Worm (Caenorhabditis elegans) whole organism, late embryonic: ENCODE data around the gene clec-26.

ENCODE experiments used
- C08G9.2 ChIP-seq: sonication (generic microtip); optimal IDR thresholded peaks from 2 replicates; lab custom pipeline; 2016; ENCODE audit warnings: mild to moderate bottlenecking, missing genetic modification characterization, moderate library complexity, missing compliant biosample characterization
- K02D7.2 ChIP-seq: sonication (generic microtip); optimal IDR thresholded peaks from 2 replicates; lab custom pipeline; 2017; ENCODE audit warnings: mild to moderate bottlenecking, missing genetic modification characterization, missing compliant biosample characterization
- T23F11.4 ChIP-seq: fragments of 200-800 bp; sonication (Bioruptor generic); optimal IDR thresholded peaks from 2 replicates; lab custom pipeline; 2018; ENCODE audit warnings: mild to moderate bottlenecking, missing genetic modification characterization, missing compliant biosample characterization
- Y22D7AL.16 ChIP-seq: sonication (generic microtip); optimal IDR thresholded peaks from 2 replicates; lab custom pipeline; 2016; ENCODE audit warnings: missing genetic modification characterization, missing compliant biosample characterization
- ama-1 ChIP-seq: fragments of 150-350 bp; optimal IDR thresholded peaks from 2 replicates; lab custom pipeline; 2014
- ceh-14 ChIP-seq: sonication (generic microtip); optimal IDR thresholded peaks from 2 replicates; lab custom pipeline; 2016; ENCODE audit warnings: missing genotype, missing genetic modification characterization, missing compliant biosample characterization
- ceh-19 ChIP-seq: fragments of 200-800 bp; sonication (Bioruptor generic); optimal IDR thresholded peaks from 2 replicates; lab custom pipeline; 2018; ENCODE audit warnings: mild to moderate bottlenecking, missing genetic modification characterization, missing compliant biosample characterization
- ceh-22 ChIP-seq: sonication (generic microtip); optimal IDR thresholded peaks from 2 replicates; lab custom pipeline; 2017; ENCODE audit warnings: missing biosample characterization, missing genetic modification characterization
- ceh-30 ChIP-seq: fragments of 150-350 bp; optimal IDR thresholded peaks from 2 replicates; lab custom pipeline; 2014; ENCODE audit warnings: missing biosample characterization, missing genetic modification characterization
- ceh-31 ChIP-seq: sonication (generic microtip); optimal IDR thresholded peaks from 2 replicates; lab custom pipeline; 2016; ENCODE audit warnings: missing genetic modification characterization, missing compliant biosample characterization
- ceh-9 ChIP-seq: sonication (generic microtip); optimal IDR thresholded peaks from 2 replicates; lab custom pipeline; 2016; ENCODE audit warnings: mild to moderate bottlenecking, missing genetic modification characterization, inconsistent platforms, missing compliant biosample characterization
- che-1 ChIP-seq: sonication (generic microtip); optimal IDR thresholded peaks from 2 replicates; lab custom pipeline; 2016; ENCODE audit warnings: mild to moderate bottlenecking, missing genetic modification characterization, missing compliant biosample characterization
- dve-1 ChIP-seq: sonication (generic microtip); optimal IDR thresholded peaks from 2 replicates; lab custom pipeline; 2017; ENCODE audit warnings: antibody characterized with exemption, mild to moderate bottlenecking, missing genetic modification characterization, missing compliant biosample characterization
- elt-2 ChIP-seq: sonication (generic microtip); optimal IDR thresholded peaks from 2 replicates; lab custom pipeline; 2016; ENCODE audit warnings: missing genetic modification reagents, missing genetic modification characterization, missing compliant biosample characterization
- ets-4 ChIP-seq: sonication (generic microtip); optimal IDR thresholded peaks from 2 replicates; lab custom pipeline; 2016; ENCODE audit warnings: missing genetic modification characterization, missing compliant biosample characterization
- eyg-1 ChIP-seq: sonication (generic microtip); optimal IDR thresholded peaks from 2 replicates; lab custom pipeline; 2016; ENCODE audit warnings: missing genotype, missing genetic modification characterization, missing compliant biosample characterization
- fax-1 ChIP-seq: sonication (generic microtip); optimal IDR thresholded peaks from 2 replicates; lab custom pipeline; 2016; ENCODE audit warnings: missing genotype, missing genetic modification characterization, missing compliant biosample characterization
- fkh-10 ChIP-seq: fragments of 150-350 bp; optimal IDR thresholded peaks from 2 replicates; lab custom pipeline; 2014; ENCODE audit warnings: missing biosample characterization, missing genetic modification reagents, missing genetic modification characterization
- gmeb-2 ChIP-seq: sonication (generic microtip); optimal IDR thresholded peaks from 2 replicates; lab custom pipeline; 2016; ENCODE audit warnings: missing genetic modification characterization, inconsistent platforms, missing compliant biosample characterization
- hlh-13 ChIP-seq: fragments of 200-800 bp; sonication (Bioruptor generic); optimal IDR thresholded peaks from 2 replicates; lab custom pipeline; 2018; ENCODE audit warnings: mild to moderate bottlenecking, missing genetic modification characterization, missing compliant biosample characterization
- hlh-15 ChIP-seq: sonication (generic microtip); optimal IDR thresholded peaks from 2 replicates; lab custom pipeline; 2016; ENCODE audit warnings: missing genetic modification characterization, missing compliant biosample characterization
- hlh-30 ChIP-seq: sonication (generic microtip); optimal IDR thresholded peaks from 2 replicates; lab custom pipeline; 2017; ENCODE audit warnings: antibody characterized with exemption, missing genetic modification characterization, missing compliant biosample characterization; ENCODE audit not compliant: insufficient read depth
- hlh-6 ChIP-seq: sonication (generic microtip); optimal IDR thresholded peaks from 2 replicates; lab custom pipeline; 2016; ENCODE audit warnings: missing genotype, missing genetic modification characterization, missing compliant biosample characterization
- hlh-8 ChIP-seq: sonication (generic microtip); optimal IDR thresholded peaks from 2 replicates; lab custom pipeline; 2016; ENCODE audit warnings: missing genotype, missing genetic modification characterization, missing compliant biosample characterization
- lin-11 ChIP-seq: fragments of 200-800 bp; sonication (Bioruptor generic); optimal IDR thresholded peaks from 2 replicates; lab custom pipeline; 2018; ENCODE audit warnings: mild to moderate bottlenecking, missing genetic modification characterization, missing compliant biosample characterization
- madf-2 ChIP-seq: sonication (generic microtip); optimal IDR thresholded peaks from 2 replicates; lab custom pipeline; 2017; ENCODE audit warnings: missing genetic modification characterization, missing compliant biosample characterization
- mec-3 ChIP-seq: sonication (generic microtip); optimal IDR thresholded peaks from 2 replicates; lab custom pipeline; 2016; ENCODE audit warnings: borderline replicate concordance, missing genetic modification characterization, missing compliant biosample characterization
- nhr-232 ChIP-seq: sonication (generic microtip); optimal IDR thresholded peaks from 2 replicates; lab custom pipeline; 2016; ENCODE audit warnings: missing genetic modification characterization, missing compliant biosample characterization
- npax-4 ChIP-seq: sonication (generic microtip); optimal IDR thresholded peaks from 2 replicates; lab custom pipeline; 2016; ENCODE audit warnings: missing genetic modification characterization, missing compliant biosample characterization
- odd-2 ChIP-seq: sonication (generic microtip); optimal IDR thresholded peaks from 2 replicates; lab custom pipeline; 2017; ENCODE audit warnings: antibody characterized with exemption, mild to moderate bottlenecking, missing genetic modification characterization, missing compliant biosample characterization
- pag-3 ChIP-seq: sonication (generic microtip); optimal IDR thresholded peaks from 2 replicates; lab custom pipeline; 2016; ENCODE audit warnings: missing compliant biosample characterization, missing genetic modification characterization, borderline replicate concordance
- pha-2 ChIP-seq: sonication (generic microtip); optimal IDR thresholded peaks from 2 replicates; lab custom pipeline; 2017; ENCODE audit warnings: mild to moderate bottlenecking, missing genetic modification characterization, missing compliant biosample characterization
- pqm-1 ChIP-seq: sonication (generic microtip); optimal IDR thresholded peaks from 2 replicates; lab custom pipeline; 2016; ENCODE audit warnings: missing genetic modification characterization, missing compliant biosample characterization
- rnt-1 ChIP-seq: sonication (generic microtip); optimal IDR thresholded peaks from 2 replicates; lab custom pipeline; 2016; ENCODE audit warnings: missing genetic modification characterization, missing compliant biosample characterization
- sox-2 ChIP-seq: fragments of 200-800 bp; sonication (Bioruptor generic); IDR thresholded peaks from 2 replicates; pipeline ENCODE4 v1.3.6; 2022; ENCODE audit warnings: missing genetic modification reagents, missing genetic modification characterization, missing compliant biosample characterization
- syd-9 ChIP-seq: sonication (generic microtip); optimal IDR thresholded peaks from 2 replicates; lab custom pipeline; 2016; ENCODE audit warnings: mild to moderate bottlenecking, missing genetic modification characterization, moderate library complexity, missing compliant biosample characterization
- tbx-7 ChIP-seq: sonication (generic microtip); optimal IDR thresholded peaks from 2 replicates; lab custom pipeline; 2016; ENCODE audit warnings: missing genotype, missing genetic modification characterization, missing compliant biosample characterization
- unc-3 ChIP-seq, 2 experiments: fragments of 200-800 bp in 1 of 2; sonication (Bioruptor generic) in 1 of 2; sonication (generic microtip) in 1 of 2; conservative IDR thresholded peaks in 1 of 2; optimal IDR thresholded peaks in 1 of 2; 2 replicates each; pipeline versions ENCODE4 v1.3.6 to Lab custom; 2016 to 2022; ENCODE audit warnings: missing compliant biosample characterization in 2 of 2, missing genetic modification characterization in 2 of 2, missing genetic modification reagents in 1 of 2
- unc-55 ChIP-seq: sonication (generic microtip); optimal IDR thresholded peaks from 2 replicates; lab custom pipeline; 2017; ENCODE audit warnings: missing biosample characterization, missing genetic modification reagents, missing genetic modification characterization

The clec-26 gene

ce11 chrV:16871387-16871786, 23.0 kb downstream of the clec-26 start, which contains the start of gene thn-4:
Gene thn-4, minus strand, starts transcription at chrV:16871487.
- no peak for TF ChIP-seq ceh-30 (tag; lab: Kevin White, UChicago)
- no peak for TF ChIP-seq hlh-30
- TF ChIP-seq pqm-1 (tag; lab: Kevin White, UChicago) = no peak
- no peak for TF ChIP-seq fkh-10 (GFP tag; lab: Kevin White, UChicago)
- TF ChIP-seq ceh-31 = no peak
- no peak for TF ChIP-seq ama-1
- no peak for TF ChIP-seq Y22D7AL.16 (tag; lab: Kevin White, UChicago)
- no peak for TF ChIP-seq elt-2 (tag; lab: Kevin White, UChicago)
- no peak for TF ChIP-seq T23F11.4 (GFP tag; lab: Kevin White, UChicago)
- TF ChIP-seq pha-2 = no peak
- TF ChIP-seq hlh-8 (tag; lab: Kevin White, UChicago) = no peak

- no peak for TF ChIP-seq odd-2 (tag; lab: Kevin White, UChicago)
- TF ChIP-seq pag-3 (tag; lab: Kevin White, UChicago) = no peak
- no peak for TF ChIP-seq dve-1 (tag; lab: Kevin White, UChicago)
- no peak for TF ChIP-seq nhr-232
- TF ChIP-seq eyg-1 = no peak
- TF ChIP-seq mec-3 (tag; lab: Kevin White, UChicago) = no peak
- no peak for TF ChIP-seq ama-1
- no peak for TF ChIP-seq hlh-8 (tag; lab: Kevin White, UChicago)
- no peak for TF ChIP-seq rnt-1 (tag; lab: Kevin White, UChicago)
- TF ChIP-seq hlh-6 = no peak
- TF ChIP-seq ceh-14 (tag; lab: Kevin White, UChicago) = no peak
- no peak for TF ChIP-seq hlh-13 (GFP tag; lab: Kevin White, UChicago)
- no peak for TF ChIP-seq ceh-22 (tag; lab: Kevin White, UChicago)
- no peak for TF ChIP-seq syd-9 (tag; lab: Kevin White, UChicago)
- no peak for TF ChIP-seq unc-55
- TF ChIP-seq ceh-19 (GFP tag; lab: Kevin White, UChicago) = no peak
- no peak for TF ChIP-seq sox-2 (GFP tag; lab: Robert Waterston, UW)
- TF ChIP-seq hlh-15 (tag; lab: Kevin White, UChicago) = no peak
- no peak for TF ChIP-seq ets-4 (tag; lab: Kevin White, UChicago)
- TF ChIP-seq, all 69 proteins: peak for 0
Observed at ce11 chrV:16873642-16874041, 25.2 kb downstream of the clec-26 start, which contains the start of gene srw-23. Gene srw-23, plus strand, starts transcription at chrV:16873942.

DNA sequence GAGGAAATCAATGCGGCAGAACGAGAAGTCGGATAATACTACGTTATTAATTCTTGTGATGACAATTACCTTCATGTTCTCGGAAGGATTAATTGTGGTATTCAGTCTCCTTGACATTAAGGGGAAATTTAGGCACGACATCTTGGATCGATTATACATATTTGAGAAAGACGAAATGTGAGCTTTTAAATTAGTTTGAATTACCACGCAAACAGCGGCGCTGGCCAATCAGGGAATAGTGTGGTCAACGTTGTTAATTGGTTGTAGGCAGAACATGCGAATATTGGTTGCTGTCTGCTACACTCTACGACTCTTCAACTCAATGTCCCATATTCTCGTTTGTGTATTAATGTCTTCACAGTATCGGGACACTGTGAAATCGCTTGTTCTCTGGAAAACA, 26.6 kb downstream of the clec-26 start, which contains the start of gene F49A5.10:
TSS of gene F49A5.10 (plus strand) at position 301 of the 400 bp plus-strand sequence.
- TF ChIP-seq sox-2 (GFP tag; lab: Robert Waterston, UW) = no peak
- TF ChIP-seq npax-4 (tag; lab: Kevin White, UChicago) = no peak

DNA sequence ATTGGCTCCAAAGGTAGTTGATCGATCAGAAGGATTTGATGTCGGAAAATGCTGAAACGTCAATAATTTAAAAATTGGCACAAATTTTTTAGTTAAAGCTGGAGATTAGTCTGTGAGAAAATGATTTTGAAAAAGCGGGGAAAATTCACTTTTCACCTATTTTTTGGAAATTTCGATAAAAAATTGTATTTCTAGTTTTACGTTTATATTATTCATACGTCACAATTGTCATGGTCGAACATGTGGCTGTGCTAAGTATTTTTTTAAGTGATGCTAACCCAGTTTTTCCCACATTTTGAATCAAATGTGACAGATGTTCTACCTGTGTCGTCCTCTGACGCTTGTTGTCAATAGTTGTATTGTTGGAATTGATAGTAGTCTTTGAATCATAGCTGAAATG, 31.1 kb downstream of the clec-26 start:
- no peak for TF ChIP-seq Y22D7AL.16 (tag; lab: Kevin White, UChicago)
- TF ChIP-seq ceh-31 = no peak
- TF ChIP-seq lin-11 (tag; lab: Kevin White, UChicago) = no peak
- TF ChIP-seq unc-3 (GFP tag; conservative IDR thresholded peaks at IDR 0.05; lab: Robert Waterston, UW) = no peak
- TF ChIP-seq unc-3 (tag; optimal IDR thresholded peaks at IDR 0.05; lab: Kevin White, UChicago) = no peak
- TF ChIP-seq tbx-7 (tag; lab: Kevin White, UChicago) = no peak
- TF ChIP-seq pha-2 = no peak
- TF ChIP-seq npax-4 (tag; lab: Kevin White, UChicago) = no peak
- TF ChIP-seq C08G9.2 (tag; lab: Kevin White, UChicago) = no peak
- TF ChIP-seq madf-2 (tag; lab: Kevin White, UChicago) = no peak
- TF ChIP-seq hlh-30 = no peak
- TF ChIP-seq che-1 (tag; lab: Kevin White, UChicago) = no peak
- no peak for TF ChIP-seq K02D7.2 (tag; lab: Kevin White, UChicago)
- TF ChIP-seq unc-55 = no peak
- no peak for TF ChIP-seq fax-1 (tag; lab: Kevin White, UChicago)
- no peak for TF ChIP-seq gmeb-2 (tag; lab: Kevin White, UChicago)
- no peak for TF ChIP-seq ceh-9
